Fruit fly (Drosophila melanogaster) whole organism, embryonic: ENCODE results near the gene pyd.
A peak's percentile ranks its signal among the peaks of the same experiment; 100 is the strongest.

Source experiments
- Antp ChIP-seq: fragments of 200-800 bp; sonication (Bioruptor generic); optimal IDR thresholded peaks from 3 replicates; lab custom pipeline; 2016; ENCODE audit warnings: missing biosample characterization, missing genetic modification characterization
- B-H1 ChIP-seq: fragments of 200-800 bp; sonication (Bioruptor generic); IDR thresholded peaks from 3 replicates; pipeline ENCODE4 v1.3.6; 2022; ENCODE audit warnings: missing biosample characterization, missing genetic modification characterization
- Blimp-1 ChIP-seq: fragments of 200-800 bp; sonication (Bioruptor generic); optimal IDR thresholded peaks from 3 replicates; lab custom pipeline; 2018; ENCODE audit warnings: missing biosample characterization, missing genetic modification characterization, mild to moderate bottlenecking, moderate library complexity, missing genetic modification reagents
- CG10979 ChIP-seq: fragments of 200-800 bp; sonication (Bioruptor generic); optimal IDR thresholded peaks from 2 replicates; lab custom pipeline; 2018; ENCODE audit warnings: missing biosample characterization, mild to moderate bottlenecking, missing genetic modification characterization, moderate library complexity
- CG11696 ChIP-seq: fragments of 200-800 bp; sonication (Bioruptor generic); IDR thresholded peaks from 2 replicates; pipeline ENCODE4 v1.3.6; 2022; ENCODE audit warnings: missing biosample characterization, missing genetic modification characterization
- CG1233 ChIP-seq: fragments of 200-800 bp; sonication (Bioruptor generic); optimal IDR thresholded peaks from 4 replicates; lab custom pipeline; 2018; ENCODE audit warnings: missing biosample characterization, mild to moderate bottlenecking, missing genetic modification characterization
- CG12744 ChIP-seq: fragments of 200-800 bp; sonication (Bioruptor generic); optimal IDR thresholded peaks from 2 replicates; lab custom pipeline; 2016; ENCODE audit warnings: missing biosample characterization, missing genetic modification characterization
- CG14014 ChIP-seq: fragments of 200-800 bp; sonication (Bioruptor generic); IDR thresholded peaks from 2 replicates; pipeline ENCODE4 v1.3.6; 2022; ENCODE audit warnings: missing biosample characterization, missing genetic modification characterization
- CG15011 ChIP-seq: fragments of 200-800 bp; sonication (Bioruptor generic); optimal IDR thresholded peaks from 3 replicates; lab custom pipeline; 2018; ENCODE audit warnings: missing biosample characterization, mild to moderate bottlenecking, missing genetic modification characterization
- CG15073 ChIP-seq: fragments of 200-800 bp; sonication (Bioruptor generic); optimal IDR thresholded peaks from 2 replicates; lab custom pipeline; 2016; ENCODE audit warnings: missing biosample characterization, missing genetic modification characterization
- CG17359 ChIP-seq: fragments of 200-800 bp; sonication (Bioruptor generic); optimal IDR thresholded peaks from 3 replicates; lab custom pipeline; 2018; ENCODE audit warnings: missing biosample characterization, mild to moderate bottlenecking, missing genetic modification characterization, moderate library complexity
- CG17361 ChIP-seq: fragments of 200-800 bp; sonication (Bioruptor generic); IDR thresholded peaks from 3 replicates; pipeline ENCODE4 v1.3.6; 2022; ENCODE audit warnings: missing biosample characterization, missing genetic modification characterization
- CG17385 ChIP-seq: fragments of 200-800 bp; sonication (Bioruptor generic); optimal IDR thresholded peaks from 3 replicates; lab custom pipeline; 2018; ENCODE audit warnings: missing biosample characterization, mild to moderate bottlenecking, missing genetic modification characterization
- CG18764 ChIP-seq: fragments of 200-800 bp; sonication (Bioruptor generic); optimal IDR thresholded peaks from 3 replicates; lab custom pipeline; 2016; ENCODE audit warnings: missing biosample characterization, missing genetic modification characterization
- CG2120 ChIP-seq: fragments of 200-800 bp; sonication (Bioruptor generic); optimal IDR thresholded peaks from 3 replicates; lab custom pipeline; 2016; ENCODE audit warnings: missing biosample characterization, missing genetic modification characterization
- CG4328 ChIP-seq: fragments of 200-800 bp; sonication (Bioruptor generic); optimal IDR thresholded peaks from 3 replicates; lab custom pipeline; 2017; ENCODE audit warnings: missing biosample characterization, missing genetic modification reagents, missing genetic modification characterization
- CG4820 ChIP-seq: fragments of 200-800 bp; sonication (Bioruptor generic); optimal IDR thresholded peaks from 3 replicates; lab custom pipeline; 2016; ENCODE audit warnings: missing biosample characterization, missing genetic modification characterization
- CG6765 ChIP-seq: fragments of 200-800 bp; sonication (Bioruptor generic); optimal IDR thresholded peaks from 3 replicates; lab custom pipeline; 2017; ENCODE audit warnings: missing biosample characterization, mild to moderate bottlenecking, missing genetic modification characterization
- CG7963 ChIP-seq: fragments of 200-800 bp; sonication (Bioruptor generic); IDR thresholded peaks from 3 replicates; pipeline ENCODE4 v1.3.6; 2022; ENCODE audit warnings: missing biosample characterization, missing genetic modification characterization; ENCODE audit not compliant: partially characterized antibody
- CG7987 ChIP-seq: fragments of 200-800 bp; sonication (Bioruptor generic); optimal IDR thresholded peaks from 2 replicates; lab custom pipeline; 2018; ENCODE audit warnings: missing biosample characterization, mild to moderate bottlenecking, missing genetic modification characterization, moderate library complexity
- CG8290 ChIP-seq, 3 experiments: fragments of 200-800 bp; sonication (Bioruptor generic); optimal IDR thresholded peaks; 2 replicates each; lab custom pipeline; 2016 to 2019; ENCODE audit warnings: missing biosample characterization in 3 of 3, missing genetic modification characterization in 3 of 3, mild to moderate bottlenecking in 2 of 3, moderate library complexity in 1 of 3
- Camta ChIP-seq: fragments of 200-800 bp; sonication (Bioruptor generic); optimal IDR thresholded peaks from 2 replicates; lab custom pipeline; 2016; ENCODE audit warnings: missing biosample characterization, missing genetic modification characterization
- D19A ChIP-seq: fragments of 200-800 bp; optimal IDR thresholded peaks from 3 replicates; lab custom pipeline; 2019; ENCODE audit warnings: missing biosample characterization, mild to moderate bottlenecking, missing genetic modification characterization, moderate library complexity
- Dek ChIP-seq: fragments of 200-800 bp; sonication (Bioruptor generic); optimal IDR thresholded peaks from 3 replicates; lab custom pipeline; 2019; ENCODE audit warnings: missing biosample characterization, mild to moderate bottlenecking, missing genetic modification characterization, moderate library complexity
- Doc3 ChIP-seq: fragments of 200-800 bp; sonication (Bioruptor generic); IDR thresholded peaks from 3 replicates; pipeline ENCODE4 v1.3.6; 2022; ENCODE audit warnings: missing biosample characterization, missing genetic modification characterization; ENCODE audit not compliant: partially characterized antibody
- Drgx ChIP-seq: fragments of 200-800 bp; sonication (Bioruptor generic); IDR thresholded peaks from 2 replicates; pipeline ENCODE4 v1.3.6; 2022; ENCODE audit warnings: missing biosample characterization, missing genetic modification characterization
- Elba2 ChIP-seq: fragments of 200-800 bp; sonication (Bioruptor generic); optimal IDR thresholded peaks from 3 replicates; lab custom pipeline; 2016; ENCODE audit warnings: missing biosample characterization, missing genetic modification characterization
- NC2β ChIP-seq: fragments of 200-800 bp; sonication (Bioruptor generic); optimal IDR thresholded peaks from 2 replicates; lab custom pipeline; 2016; ENCODE audit warnings: missing biosample characterization, missing genetic modification characterization
- Oaz ChIP-seq: fragments of 200-800 bp; sonication (Bioruptor generic); IDR thresholded peaks from 2 replicates; pipeline ENCODE4 v1.3.6; 2022; ENCODE audit warnings: missing biosample characterization, missing genetic modification characterization
- Oli ChIP-seq: fragments of 200-800 bp; sonication (Bioruptor generic); optimal IDR thresholded peaks from 2 replicates; lab custom pipeline; 2018; ENCODE audit warnings: missing biosample characterization, mild to moderate bottlenecking, missing genetic modification characterization, moderate library complexity
- Six4 ChIP-seq: fragments of 200-800 bp; sonication (Bioruptor generic); optimal IDR thresholded peaks from 2 replicates; lab custom pipeline; 2016; ENCODE audit warnings: missing biosample characterization, missing genetic modification characterization
- Usf ChIP-seq: fragments of 200-800 bp; sonication (Bioruptor generic); optimal IDR thresholded peaks from 2 replicates; lab custom pipeline; 2017; ENCODE audit warnings: missing genotype, missing biosample characterization, missing genetic modification characterization
- al ChIP-seq: fragments of 200-800 bp; sonication (Bioruptor generic); IDR thresholded peaks from 2 replicates; pipeline ENCODE4 v1.3.6; 2022; ENCODE audit warnings: missing biosample characterization, missing genetic modification characterization
- amos ChIP-seq: fragments of 200-800 bp; sonication (Bioruptor generic); IDR thresholded peaks from 2 replicates; pipeline ENCODE4 v1.3.6; 2022; ENCODE audit warnings: missing biosample characterization, missing genetic modification characterization; ENCODE audit not compliant: partially characterized antibody
- ato ChIP-seq: fragments of 200-800 bp; sonication (Bioruptor generic); IDR thresholded peaks from 2 replicates; pipeline ENCODE4 v1.3.6; 2022; ENCODE audit warnings: missing biosample characterization, missing genetic modification characterization; ENCODE audit not compliant: partially characterized antibody
- crc ChIP-seq: fragments of 200-800 bp; sonication (Bioruptor generic); optimal IDR thresholded peaks from 2 replicates; lab custom pipeline; 2016; ENCODE audit warnings: missing biosample characterization, missing genetic modification characterization
- dan ChIP-seq: fragments of 200-800 bp; sonication (Bioruptor generic); IDR thresholded peaks from 2 replicates; pipeline ENCODE4 v1.3.6; 2022; ENCODE audit warnings: missing biosample characterization, missing genetic modification characterization
- dysf ChIP-seq: fragments of 200-800 bp; sonication (Bioruptor generic); IDR thresholded peaks from 3 replicates; pipeline ENCODE4 v1.3.6; 2022; ENCODE audit warnings: missing biosample characterization, missing genetic modification characterization
- ems ChIP-seq: fragments of 200-800 bp; sonication (Bioruptor generic); optimal IDR thresholded peaks from 3 replicates; lab custom pipeline; 2016; ENCODE audit warnings: missing biosample characterization, missing genetic modification characterization
- gsb ChIP-seq: fragments of 200-800 bp; sonication (Bioruptor generic); IDR thresholded peaks from 2 replicates; pipeline ENCODE4 v1.3.6; 2022; ENCODE audit warnings: missing biosample characterization, missing genetic modification characterization
- kni ChIP-seq: fragments of 200-800 bp; sonication (Bioruptor generic); optimal IDR thresholded peaks from 3 replicates; lab custom pipeline; 2017; ENCODE audit warnings: mild to moderate bottlenecking, missing biosample characterization, missing genetic modification reagents, missing genetic modification characterization
- lbe ChIP-seq: fragments of 200-800 bp; sonication (Bioruptor generic); optimal IDR thresholded peaks from 2 replicates; lab custom pipeline; 2016; ENCODE audit warnings: missing biosample characterization, mild to moderate bottlenecking, missing genetic modification characterization
- lmd ChIP-seq: fragments of 200-800 bp; sonication (Bioruptor generic); IDR thresholded peaks from 2 replicates; pipeline ENCODE4 v1.3.6; 2022; ENCODE audit warnings: missing biosample characterization, missing genetic modification characterization
- otp ChIP-seq: fragments of 200-800 bp; sonication (Bioruptor generic); IDR thresholded peaks from 3 replicates; pipeline ENCODE4, ENCODE4 v1.3.6; 2022; ENCODE audit warnings: missing biosample characterization, missing genetic modification characterization
- peb ChIP-seq: fragments of 200-800 bp; sonication (Bioruptor generic); IDR thresholded peaks from 2 replicates; pipeline ENCODE4 v1.3.6; 2022; ENCODE audit warnings: missing biosample characterization, missing genetic modification characterization
- pita ChIP-seq: fragments of 200-800 bp; sonication (Bioruptor generic); optimal IDR thresholded peaks from 2 replicates; lab custom pipeline; 2017; ENCODE audit warnings: missing biosample characterization, mild to moderate bottlenecking, missing genetic modification characterization
- pros ChIP-seq: fragments of 200-800 bp; sonication (Bioruptor generic); optimal IDR thresholded peaks from 3 replicates; lab custom pipeline; 2019; ENCODE audit warnings: missing biosample characterization, mild to moderate bottlenecking, missing genetic modification characterization, moderate library complexity
- psq ChIP-seq: fragments of 200-800 bp; sonication (Bioruptor generic); optimal IDR thresholded peaks from 2 replicates; lab custom pipeline; 2017; ENCODE audit warnings: missing biosample characterization, missing genetic modification characterization
- pum ChIP-seq: fragments of 200-800 bp; sonication (Bioruptor generic); optimal IDR thresholded peaks from 2 replicates; lab custom pipeline; 2016; ENCODE audit warnings: missing biosample characterization, missing genetic modification characterization
- unpg ChIP-seq: fragments of 200-800 bp; sonication (Bioruptor generic); optimal IDR thresholded peaks from 3 replicates; lab custom pipeline; 2018; ENCODE audit warnings: missing biosample characterization, mild to moderate bottlenecking, missing genetic modification characterization, moderate library complexity

pyd gene

dm6 chr3R:8920091-8920733, 11.5 kb downstream of the pyd start:
- TF ChIP-seq CG4328 (GFP tag; lab: Kevin White, UChicago): no peak
- TF ChIP-seq crc: no peak
- no peak for TF ChIP-seq ems (GFP tag; lab: Kevin White, UChicago)
- no peak for TF ChIP-seq lbe (GFP tag; lab: Kevin White, UChicago)
- TF ChIP-seq pita (GFP tag; lab: Kevin White, UChicago): no peak
- no peak for TF ChIP-seq CG14014 (GFP tag; lab: Robert Waterston, UW)
- TF ChIP-seq CG1233 (GFP tag; lab: Kevin White, UChicago): peak; percentile 27
- TF ChIP-seq Oli (tag; lab: Kevin White, UChicago): no peak
- TF ChIP-seq Oaz (GFP tag; lab: Robert Waterston, UW): no peak
- peak; percentile 11 for TF ChIP-seq Camta
- TF ChIP-seq CG7987 (GFP tag; lab: Kevin White, UChicago): no peak
- TF ChIP-seq dan (GFP tag; lab: Robert Waterston, UW): no peak
- no peak for TF ChIP-seq Dek
- no peak for TF ChIP-seq gsb (GFP tag; lab: Robert Waterston, UW)
- peak; percentile 54 for TF ChIP-seq B-H1 (GFP tag; lab: Robert Waterston, UW)
- TF ChIP-seq CG15011: no peak
- no peak for TF ChIP-seq NC2β
- TF ChIP-seq Doc3 (GFP tag; lab: Robert Waterston, UW): no peak
- TF ChIP-seq CG4820: no peak
- TF ChIP-seq CG7963 (GFP tag; lab: Robert Waterston, UW): no peak
- TF ChIP-seq psq (GFP tag; lab: Kevin White, UChicago): no peak
- peak; percentile 66 for TF ChIP-seq Drgx (GFP tag; lab: Robert Waterston, UW)
- TF ChIP-seq CG12744 (GFP tag; lab: Kevin White, UChicago): no peak
- TF ChIP-seq ato (GFP tag; lab: Robert Waterston, UW): no peak
- no peak for TF ChIP-seq pros (GFP tag; lab: Kevin White, UChicago)
- peak; percentile 32; the same call in 1 of the 3 replicates for TF ChIP-seq dysf (GFP tag; lab: Robert Waterston, UW)
- no peak for TF ChIP-seq Six4 (GFP tag; lab: Kevin White, UChicago)
- no peak for TF ChIP-seq unpg (GFP tag; lab: Kevin White, UChicago)
- no peak for TF ChIP-seq amos
- TF ChIP-seq CG17385 (GFP tag; lab: Kevin White, UChicago): no peak
- peak; percentile 30; the same call in 1 of the 2 replicates for TF ChIP-seq peb (GFP tag; lab: Robert Waterston, UW)
- TF ChIP-seq CG6765 (GFP tag; lab: Kevin White, UChicago): no peak
- TF ChIP-seq Elba2 (GFP tag; lab: Kevin White, UChicago): no peak
- TF ChIP-seq CG2120 (GFP tag; lab: Kevin White, UChicago): no peak
- peak; percentile 45 for TF ChIP-seq Blimp-1 (GFP tag; lab: Kevin White, UChicago)
- TF ChIP-seq CG11696 (GFP tag; lab: Robert Waterston, UW): no peak
- TF ChIP-seq CG17359 (tag; lab: Kevin White, UChicago): peak; percentile 73
- TF ChIP-seq Usf (GFP tag; lab: Kevin White, UChicago): no peak
- peak; percentile 74 for TF ChIP-seq CG10979
- TF ChIP-seq D19A (tag; lab: Kevin White, UChicago): no peak
- no peak for TF ChIP-seq otp (GFP tag; lab: Robert Waterston, UW)
- TF ChIP-seq pum: no peak
- peak; percentile 32; the same call in 1 of the 2 replicates for TF ChIP-seq lmd (GFP tag; lab: Robert Waterston, UW)
- TF ChIP-seq CG8290 (GFP tag; optimal IDR thresholded peaks at IDR 0.05; lab: Kevin White, UChicago): no peak
- TF ChIP-seq CG8290 (tag; optimal IDR thresholded peaks at IDR 0.05; lab: Kevin White, UChicago): no peak
- no peak for TF ChIP-seq CG18764
- TF ChIP-seq Antp: no peak
- peak; percentile 53; the same call in 2 of the 3 replicates for TF ChIP-seq CG17361 (GFP tag; lab: Robert Waterston, UW)
- no peak for TF ChIP-seq CG15073 (GFP tag; lab: Kevin White, UChicago)
- TF ChIP-seq kni (GFP tag; lab: Kevin White, UChicago): no peak
- TF ChIP-seq al: no peak
